Worm (Caenorhabditis elegans): ENCODE measurements around the gene Y75D11A.3.

- no peak for TF ChIP-seq sea-1 (GFP tag; conservative IDR thresholded peaks at IDR 0.05)
- TF ChIP-seq ama-1 (optimal IDR thresholded peaks at IDR 0.05) = no peak
- TF ChIP-seq hmg-4 (GFP tag; optimal IDR thresholded peaks at IDR 0.05) = no peak
- TF ChIP-seq tbx-37 (GFP tag; conservative IDR thresholded peaks at IDR 0.05) = no peak
- TF ChIP-seq ets-7 (tag; optimal IDR thresholded peaks at IDR 0.05) = no peak
- no peak for TF ChIP-seq ceh-13 (GFP tag; optimal IDR thresholded peaks at IDR 0.05)
- TF ChIP-seq hmbx-1 (tag; optimal IDR thresholded peaks at IDR 0.05) = no peak
These were observed 8.4 kb downstream of the Y75D11A.3 start, which contains the start of gene F07G6.10 for ce11 chrX:1737606-1738005.

Data from whole organism, early embryonic.